Fruit fly (Drosophila melanogaster) whole organism: ENCODE data around the gene Trim9.

Experiments
- EcR ChIP-seq, 2 experiments: fragments of >200 bp; optimal IDR thresholded peaks; 2 replicates each; lab custom pipeline; 2017; ENCODE audit warnings: missing biosample characterization in 2 of 2, missing genetic modification characterization in 2 of 2, missing genetic modification reagents in 2 of 2
- pan ChIP-seq: fragments of >200 bp; optimal IDR thresholded peaks from 2 replicates; lab custom pipeline; 2017
- psq ChIP-seq: fragments of >200 bp; optimal IDR thresholded peaks from 2 replicates; lab custom pipeline; 2017
- usp ChIP-seq: fragments of >200 bp; optimal IDR thresholded peaks from 2 replicates; lab custom pipeline; 2017; ENCODE audit warnings: missing biosample characterization, missing genetic modification characterization, mixed read lengths

DNA sequence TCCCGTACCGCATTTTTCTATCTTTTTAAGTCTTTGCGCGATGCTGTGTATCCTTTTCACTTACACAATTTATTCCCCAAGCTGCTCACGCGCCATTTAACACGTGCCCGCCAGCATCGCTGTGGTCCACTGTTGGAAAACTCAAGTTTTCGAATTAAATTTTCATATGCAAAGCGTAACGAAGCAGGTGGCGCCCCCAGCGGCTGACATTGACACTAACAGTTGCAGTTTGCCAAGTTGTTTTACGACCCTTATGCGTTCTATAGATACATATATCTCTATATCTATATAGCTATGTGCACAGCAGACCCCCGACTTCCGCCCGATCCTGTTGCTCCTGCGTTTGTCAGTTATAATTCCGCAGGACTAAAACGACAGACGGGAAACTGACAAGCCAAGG lies 81.3 kb downstream of the Trim9 start:
- no peak for TF ChIP-seq psq (lab: Kevin White, UChicago)
- TF ChIP-seq pan (lab: Kevin White, UChicago) = no peak
- TF ChIP-seq usp (GFP tag; lab: Kevin White, UChicago) = no peak
- no peak for TF ChIP-seq EcR (GFP tag; optimal IDR thresholded peaks at IDR 0.05; lab: Kevin White, UChicago)
